Worm (Caenorhabditis elegans) whole organism, L3 larva: ENCODE results near the gene R04B5.6.

Source experiments
- R02D3.7 ChIP-seq: fragments of 150-350 bp; optimal IDR thresholded peaks from 2 replicates; lab custom pipeline; 2014; ENCODE audit warnings: missing biosample characterization, missing genetic modification characterization
- ZK546.5 ChIP-seq: sonication (generic microtip); optimal IDR thresholded peaks from 2 replicates; lab custom pipeline; 2017; ENCODE audit warnings: missing biosample characterization, missing genetic modification characterization
- ama-1 ChIP-seq: fragments of 150-350 bp; optimal IDR thresholded peaks from 2 replicates; lab custom pipeline; 2018
- egl-27 ChIP-seq: sonication (generic microtip); optimal IDR thresholded peaks from 4 replicates; lab custom pipeline; 2017; ENCODE audit warnings: missing biosample characterization, missing genetic modification reagents, missing genetic modification characterization
- elt-3 ChIP-seq, 3 experiments: fragments of 150-350 bp in 1 of 3; sonication (generic microtip) in 2 of 3; optimal IDR thresholded peaks; 2 replicates in 2 of 3; 4 replicates in 1 of 3; lab custom pipeline; 2014 to 2017; ENCODE audit warnings: missing biosample characterization in 3 of 3, missing genetic modification characterization in 3 of 3
- lin-15B ChIP-seq: fragments of 150-350 bp; optimal IDR thresholded peaks from 2 replicates; lab custom pipeline; 2014; ENCODE audit warnings: missing biosample characterization, missing genetic modification characterization
- nfya-1 ChIP-seq: sonication (generic microtip); optimal IDR thresholded peaks from 2 replicates; lab custom pipeline; 2017; ENCODE audit warnings: missing genetic modification characterization, mild to moderate bottlenecking, missing compliant biosample characterization, antibody characterized with exemption, moderate library complexity; ENCODE audit not compliant: insufficient read depth
- nhr-237 ChIP-seq: fragments of 150-350 bp; optimal IDR thresholded peaks from 2 replicates; lab custom pipeline; 2014; ENCODE audit warnings: missing biosample characterization, missing genetic modification characterization
- nhr-28 ChIP-seq: fragments of 150-350 bp; optimal IDR thresholded peaks from 2 replicates; lab custom pipeline; 2014; ENCODE audit warnings: missing biosample characterization, missing genetic modification characterization
- tbx-2 ChIP-seq: sonication (generic microtip); optimal IDR thresholded peaks from 2 replicates; lab custom pipeline; 2016; ENCODE audit warnings: mild to moderate bottlenecking, missing genetic modification characterization, missing compliant biosample characterization
- unc-62 ChIP-seq: fragments of 150-350 bp; sonication (generic microtip); optimal IDR thresholded peaks from 4 replicates; lab custom pipeline; 2014; ENCODE audit warnings: missing biosample characterization, missing genetic modification reagents, missing genetic modification characterization

ce11 chrV:10066769-10067168, 18.2 kb upstream of the R04B5.6 start, which contains the start of gene npr-39:
- TF ChIP-seq nhr-28 = no peak
- TF ChIP-seq nhr-237 (tag; lab: Kevin White, UChicago) = no peak
- TF ChIP-seq elt-3 (tag; optimal IDR thresholded peaks at IDR 0.05; lab: Kevin White, UChicago) = no peak
- no peak for TF ChIP-seq lin-15B
- no peak for TF ChIP-seq ZK546.5 (tag; lab: Kevin White, UChicago)
- no peak for TF ChIP-seq nfya-1 (tag; lab: Kevin White, UChicago)
- no peak for TF ChIP-seq unc-62 (GFP tag; lab: Kevin White, UChicago)
- no peak for TF ChIP-seq tbx-2 (tag; lab: Kevin White, UChicago)
- no peak for TF ChIP-seq egl-27 (tag; lab: Kevin White, UChicago)
- no peak for TF ChIP-seq R02D3.7
- no peak for TF ChIP-seq ama-1 (lab: Kevin White, UChicago)
